Worm (Caenorhabditis elegans): ENCODE data around the gene pepm-1.
"Not testable (repeated sequence)": the region's sequence is repeated elsewhere in the genome, so short reads cannot be mapped to it uniquely, and the experiment has no call there.

- TF ChIP-seq snpc-4 (GFP tag; optimal IDR thresholded peaks at IDR 0.05); snpc-4 (tag; optimal IDR thresholded peaks at IDR 0.05); dpff-1 (tag; optimal IDR thresholded peaks at IDR 0.05); tbp1 (GFP tag; optimal IDR thresholded peaks at IDR 0.05); pha-4 (tag; optimal IDR thresholded peaks at IDR 0.05); somi-1 (GFP tag; optimal IDR thresholded peaks at IDR 0.05); dox-1 (GFP tag; IDR thresholded peaks at IDR 0.05); ets-4 (GFP tag; optimal IDR thresholded peaks at IDR 0.05); hrde-1 (tag; optimal IDR thresholded peaks at IDR 0.05; ENCODE audit: borderline replicate concordance); ceh-100 (GFP tag; IDR thresholded peaks at IDR 0.05); rcor-1 (GFP tag; IDR thresholded peaks at IDR 0.05); ekl-4 (GFP tag; IDR thresholded peaks at IDR 0.05): not testable (repeated sequence)
Measured at ce11 chrV:14308164-14308563, 20.7 kb upstream of the pepm-1 start, which contains the start of gene spig-5.
